Worm (Caenorhabditis elegans): Measurements from ENCODE around the gene nhr-108.
"Not testable (repeated sequence)": the region's sequence is repeated elsewhere in the genome, so short reads cannot be mapped to it uniquely, and the experiment has no call there.

The nhr-108 gene

DNA sequence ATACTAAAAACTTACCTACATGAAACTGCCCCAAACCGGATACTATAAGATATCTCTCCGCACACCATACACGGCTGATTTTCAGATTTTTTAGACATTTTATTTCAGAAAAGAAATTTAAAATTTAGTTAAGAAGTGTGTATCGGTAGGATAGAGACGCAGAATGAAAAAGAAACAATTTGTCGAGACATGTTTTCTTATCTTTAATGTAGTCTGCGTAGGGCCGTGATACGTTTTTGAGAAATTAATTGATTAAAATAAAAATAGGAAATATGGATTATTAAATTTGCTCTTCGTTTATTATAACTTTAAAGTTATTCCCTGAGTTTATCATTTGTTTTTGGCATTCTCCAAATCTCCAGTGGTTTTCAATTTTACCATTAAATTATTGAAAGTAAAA, at the start of gene nhr-108:
Gene nhr-108 (minus strand): TSS at position 166 of the 400 bp plus-strand sequence.
- no peak for TF ChIP-seq unc-62 (GFP tag; optimal IDR thresholded peaks at IDR 0.05)

DNA sequence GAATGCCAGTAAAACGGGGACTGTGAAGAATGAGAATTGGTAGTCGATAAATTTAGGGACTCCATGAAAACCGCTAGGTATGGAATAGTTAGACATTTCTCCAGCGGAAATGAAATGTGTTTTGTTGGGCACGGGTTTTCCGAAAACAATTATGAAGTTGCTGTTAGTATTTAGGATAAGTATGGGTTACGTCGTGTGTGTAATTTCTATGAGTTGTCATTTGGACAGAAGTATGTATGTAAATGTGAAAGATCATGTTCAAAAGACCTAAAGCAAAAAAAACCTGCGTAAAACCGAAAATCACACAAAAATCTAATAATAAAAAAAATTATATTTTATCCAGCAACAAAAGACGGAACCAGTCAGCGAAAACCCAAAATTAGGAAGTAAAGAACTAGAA, 48.2 kb upstream of the nhr-108 start, which contains the start of gene sru-23:
Gene sru-23 (minus strand): TSS at position 101 of the 400 bp plus-strand sequence.
- no peak for TF ChIP-seq unc-62 (GFP tag; optimal IDR thresholded peaks at IDR 0.05)

DNA sequence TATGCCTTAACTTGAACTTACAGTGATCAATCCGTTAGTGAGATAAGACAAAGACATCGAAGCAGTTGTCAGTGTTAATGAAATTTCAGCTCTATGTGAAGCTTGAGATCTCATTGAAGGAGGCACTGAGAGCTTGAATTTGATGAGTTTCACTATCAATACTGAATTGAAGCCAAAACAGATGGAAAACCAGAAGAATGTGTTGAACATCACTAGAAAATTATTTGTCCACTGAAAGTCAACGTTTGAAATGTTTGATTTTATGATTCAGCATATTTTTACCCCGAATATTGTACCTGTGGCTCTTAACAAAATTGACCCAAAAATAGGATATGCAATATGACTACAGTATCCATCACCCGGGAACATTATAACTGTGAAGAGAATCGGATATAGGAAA, 46.5 kb upstream of the nhr-108 start:
- no peak for TF ChIP-seq unc-62 (GFP tag; optimal IDR thresholded peaks at IDR 0.05)

DNA sequence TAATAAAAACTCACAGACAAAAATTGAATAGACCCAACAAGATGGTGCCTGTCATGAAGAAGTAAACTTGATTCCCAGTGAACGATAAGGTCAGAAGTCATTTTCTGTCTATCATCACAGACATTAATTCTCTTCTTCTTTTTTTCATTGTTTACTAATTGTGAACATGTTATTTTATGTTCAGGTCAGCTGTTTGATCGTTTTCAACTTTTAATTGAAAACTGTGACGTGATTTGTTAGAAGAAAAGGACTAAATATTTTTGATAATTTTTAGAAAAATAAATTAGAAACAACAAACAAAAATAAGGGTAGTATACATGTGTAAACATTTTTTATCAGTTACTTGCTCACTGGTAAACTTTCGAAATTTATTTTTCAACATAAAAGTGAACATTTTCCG, 45.4 kb upstream of the nhr-108 start, which contains the start of gene F36G9.7:
Gene F36G9.7 (minus strand): TSS at position 101 of the 400 bp plus-strand sequence.
- no peak for TF ChIP-seq unc-62 (GFP tag; optimal IDR thresholded peaks at IDR 0.05)

DNA sequence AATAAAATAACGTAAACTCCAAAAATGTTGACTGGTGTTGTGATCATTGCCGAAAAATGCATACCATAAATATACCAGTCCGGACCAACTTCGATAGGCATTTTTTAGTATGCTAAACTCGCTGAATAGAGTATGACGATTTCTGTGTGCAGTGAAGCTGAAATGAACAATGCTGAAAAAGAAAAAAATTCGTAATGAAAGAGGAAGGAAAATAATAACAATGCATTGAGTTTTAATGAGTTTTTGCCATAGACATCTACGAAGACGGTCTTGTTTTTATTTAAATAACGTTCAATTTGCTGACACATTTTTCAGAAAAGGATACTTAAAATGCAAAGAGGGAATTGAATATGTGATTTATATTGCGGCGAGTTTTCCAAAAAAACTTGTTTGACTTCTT, 43.3 kb upstream of the nhr-108 start, which contains the start of gene sri-1:
Gene sri-1 (minus strand): TSS at position 101 of the 400 bp plus-strand sequence.
- no peak for TF ChIP-seq unc-62 (GFP tag; optimal IDR thresholded peaks at IDR 0.05)

DNA sequence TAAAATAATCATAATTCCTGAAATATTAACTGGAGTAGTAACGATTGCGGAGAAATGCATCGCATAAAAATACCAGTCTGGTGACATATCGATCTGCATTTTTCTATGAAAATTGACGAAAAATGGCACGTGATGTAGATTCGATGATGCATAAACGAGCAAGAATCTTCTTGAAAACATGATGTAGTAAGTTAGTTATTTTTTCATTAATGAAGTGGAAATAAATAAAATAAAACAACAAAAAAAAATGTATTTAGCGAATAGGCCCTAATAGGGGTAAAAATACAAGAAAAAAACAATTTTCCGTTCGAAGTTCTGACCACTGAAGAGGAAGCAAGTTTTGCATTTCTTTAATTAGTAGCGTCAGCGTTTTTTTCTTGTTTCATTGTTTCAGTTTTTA, 40.8 kb upstream of the nhr-108 start, which contains the start of gene sri-2:
Gene sri-2 (minus strand): TSS at position 101 of the 400 bp plus-strand sequence.
- TF ChIP-seq unc-62 (GFP tag; optimal IDR thresholded peaks at IDR 0.05): no peak

DNA sequence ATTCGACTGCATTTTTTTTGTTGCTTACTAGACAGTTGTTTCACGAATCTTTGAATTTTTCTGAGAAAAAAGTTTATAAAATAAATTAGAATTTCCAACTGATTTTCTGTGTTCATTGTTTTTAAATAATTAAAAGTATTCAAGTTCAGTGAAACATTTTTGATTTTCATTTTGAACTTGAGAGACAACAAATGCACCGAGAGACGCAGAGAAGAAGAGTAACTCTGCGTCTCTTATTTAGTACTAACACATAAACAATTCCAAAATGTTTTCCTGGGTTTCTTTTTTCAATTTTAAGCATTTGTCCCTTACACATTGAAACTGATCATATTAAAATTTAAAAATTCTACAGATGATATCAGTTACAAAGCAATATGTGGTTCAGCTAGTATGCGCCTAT, 35.2 kb upstream of the nhr-108 start:
- no peak for TF ChIP-seq unc-62 (GFP tag; optimal IDR thresholded peaks at IDR 0.05)

DNA sequence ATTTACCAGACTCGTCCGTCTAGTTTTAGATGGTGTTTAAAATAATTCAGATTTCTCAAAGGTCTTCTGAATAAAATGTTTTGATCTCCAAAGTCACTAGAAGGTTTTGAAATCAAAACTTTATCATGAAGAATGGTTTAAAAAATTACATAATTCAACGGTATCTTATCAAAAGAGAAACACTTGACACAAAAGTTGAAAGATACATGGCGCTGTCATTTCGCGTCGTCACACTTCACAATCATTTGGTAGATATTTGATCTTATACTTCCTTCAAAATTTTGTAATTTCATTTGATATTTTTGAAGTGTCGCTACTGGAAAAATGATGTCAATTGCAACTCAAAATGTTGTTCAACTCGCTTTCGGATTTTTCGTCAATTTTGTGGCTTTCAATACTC, 32.8 kb upstream of the nhr-108 start, which contains the start of gene F36G9.3:
Gene F36G9.3 (plus strand): TSS at position 301 of the 400 bp plus-strand sequence.
- no peak for TF ChIP-seq unc-62 (GFP tag; optimal IDR thresholded peaks at IDR 0.05)

DNA sequence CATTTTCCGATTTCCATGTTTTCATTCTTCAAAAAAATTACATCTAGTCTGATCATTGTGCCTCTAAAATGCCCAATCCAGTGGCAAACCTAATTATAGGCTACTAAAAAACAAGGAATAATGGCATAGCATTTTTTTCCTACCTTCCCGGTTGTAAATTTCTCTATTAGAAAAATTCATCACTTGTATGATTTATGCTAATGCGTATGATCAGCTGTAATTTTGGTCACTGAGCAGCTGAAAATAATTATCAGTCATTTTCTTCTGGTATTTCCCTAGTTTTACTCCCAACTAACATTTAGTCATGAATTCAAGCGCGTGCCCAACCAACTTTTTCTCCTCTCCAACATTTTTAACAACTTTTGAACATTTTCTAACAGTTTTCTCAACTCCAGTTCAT, 31.2 kb upstream of the nhr-108 start, which contains the start of gene srh-186:
Gene srh-186 (plus strand): TSS at position 301 of the 400 bp plus-strand sequence.
- TF ChIP-seq unc-62 (GFP tag; optimal IDR thresholded peaks at IDR 0.05): no peak

DNA sequence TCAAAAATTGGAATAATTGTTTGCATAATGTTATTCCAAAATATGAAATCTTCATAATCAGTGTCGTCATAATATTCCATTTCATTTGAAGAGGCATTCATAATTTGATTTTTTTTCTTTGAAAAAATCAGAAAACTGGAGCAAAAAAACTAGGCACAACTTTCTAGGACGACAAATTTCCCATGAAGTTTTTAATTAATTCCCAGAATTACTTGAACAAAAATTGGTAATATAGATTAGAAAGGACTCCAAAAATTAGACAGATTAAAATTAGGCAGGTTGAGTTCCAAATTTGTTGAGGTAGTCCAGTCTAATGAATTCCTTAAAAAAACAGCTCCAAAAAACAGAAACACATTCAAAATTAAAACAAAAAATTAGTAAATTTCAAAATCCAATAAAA, 30.7 kb upstream of the nhr-108 start, which contains the start of gene srw-57:
Gene srw-57 (minus strand): TSS at position 101 of the 400 bp plus-strand sequence.
- no peak for TF ChIP-seq unc-62 (GFP tag; optimal IDR thresholded peaks at IDR 0.05)

DNA sequence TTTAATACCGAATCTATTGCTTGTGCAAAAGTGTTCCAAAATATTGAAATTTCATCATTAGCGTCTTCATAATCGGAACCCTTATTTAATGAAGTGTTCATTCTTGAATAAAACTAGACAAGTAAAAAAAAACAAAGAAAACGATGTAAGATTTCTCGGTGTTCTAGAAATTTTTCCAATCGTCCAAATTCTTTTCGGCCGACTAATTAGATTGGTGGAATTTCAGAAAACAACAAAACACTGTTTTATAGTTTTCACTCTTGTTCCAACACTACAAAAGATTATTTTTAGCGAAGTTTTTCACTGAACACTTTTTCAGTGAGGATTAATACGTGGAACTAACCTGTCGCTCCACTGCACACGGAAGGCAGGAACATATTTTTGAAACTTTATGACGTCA, 28.5 kb upstream of the nhr-108 start, which contains the start of gene srw-56:
Gene srw-56 (minus strand): TSS at position 101 of the 400 bp plus-strand sequence.
- no peak for TF ChIP-seq unc-62 (GFP tag; optimal IDR thresholded peaks at IDR 0.05)

DNA sequence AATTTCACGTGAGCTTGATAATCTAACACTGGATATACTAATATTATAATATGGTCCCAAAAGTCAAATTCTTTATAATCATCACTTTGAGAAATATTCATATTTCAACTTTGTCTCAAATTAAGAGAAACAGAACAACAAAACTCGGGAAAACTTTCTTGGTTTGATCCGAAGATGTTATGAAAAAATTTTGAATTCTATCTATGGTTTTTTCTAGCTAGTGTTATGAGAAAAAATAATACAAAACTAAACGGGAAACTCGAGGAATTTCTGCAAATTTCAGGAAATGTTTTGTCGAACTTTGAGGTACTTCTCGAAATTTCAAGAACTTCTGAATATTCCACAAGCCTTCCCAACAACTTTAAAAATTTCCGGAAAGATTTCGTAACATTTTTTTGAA, 26.6 kb upstream of the nhr-108 start, which contains the start of gene srw-59:
Gene srw-59 (minus strand): TSS at position 101 of the 400 bp plus-strand sequence.
- TF ChIP-seq unc-62 (GFP tag; optimal IDR thresholded peaks at IDR 0.05): no peak

DNA sequence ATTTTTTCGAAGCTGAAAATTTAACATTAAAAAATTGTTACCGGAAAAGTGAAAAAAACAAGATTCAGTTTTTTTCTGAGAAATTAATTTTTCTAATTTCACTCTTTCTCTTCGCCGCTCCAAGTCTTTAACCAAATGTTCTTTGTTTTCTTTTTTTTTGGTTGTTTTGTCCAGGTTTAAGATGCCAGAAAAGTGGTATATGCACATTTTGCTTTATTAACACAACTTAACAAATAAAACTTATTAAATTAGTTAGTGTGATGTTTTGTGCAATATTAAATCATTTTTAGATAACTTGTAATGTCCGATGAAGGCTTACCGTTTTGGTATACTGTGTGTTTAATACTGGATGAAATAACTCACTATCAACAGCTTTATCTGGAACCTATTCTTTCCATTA, 18.9 kb upstream of the nhr-108 start, which contains the start of gene srw-53:
Gene srw-53 (plus strand): TSS at position 301 of the 400 bp plus-strand sequence.
- TF ChIP-seq unc-62 (GFP tag; optimal IDR thresholded peaks at IDR 0.05): no peak

DNA sequence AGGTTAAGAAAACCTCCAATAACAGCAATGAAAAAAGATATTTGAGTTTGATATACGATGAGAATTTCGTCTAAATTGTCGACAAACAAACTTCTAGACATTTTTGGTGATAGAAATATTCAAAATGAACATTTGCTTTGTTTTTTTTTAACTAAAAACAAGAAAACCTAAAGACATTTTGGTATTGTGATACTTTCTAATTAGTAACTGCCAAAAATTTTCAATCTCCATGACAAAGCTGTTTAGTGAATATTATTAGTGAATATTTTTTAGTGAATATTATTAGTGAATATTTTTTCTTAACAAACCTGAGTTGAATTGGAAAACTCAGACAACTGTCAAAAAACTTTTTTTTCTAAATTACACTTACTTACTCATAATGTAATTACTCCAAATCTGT, 16.0 kb upstream of the nhr-108 start, which contains the start of gene srw-55:
Gene srw-55 (minus strand): TSS at position 101 of the 400 bp plus-strand sequence.
- TF ChIP-seq unc-62 (GFP tag; optimal IDR thresholded peaks at IDR 0.05): no peak

DNA sequence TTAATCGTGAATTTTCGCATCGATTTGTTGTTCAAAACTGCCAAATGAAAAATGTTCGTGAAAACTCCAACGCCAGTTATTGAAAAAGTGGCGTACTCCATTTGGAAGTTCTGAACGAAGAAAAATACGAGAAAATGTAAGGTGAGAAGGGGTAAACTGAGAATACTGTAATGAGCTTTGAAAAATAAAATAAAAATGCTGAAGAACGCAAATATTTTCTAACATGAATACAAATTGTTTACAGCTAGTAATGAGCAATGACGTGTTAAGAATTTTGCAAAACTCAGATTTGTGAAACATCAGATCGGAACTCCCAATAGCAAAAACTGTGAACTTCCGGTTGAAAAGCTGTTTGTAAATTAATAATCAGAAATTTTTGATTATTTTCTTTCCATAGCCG, 8.1 kb upstream of the nhr-108 start, which contains the start of gene srw-26:
Gene srw-26 (minus strand): TSS at position 101 of the 400 bp plus-strand sequence.
- no peak for TF ChIP-seq unc-62 (GFP tag; optimal IDR thresholded peaks at IDR 0.05)

DNA sequence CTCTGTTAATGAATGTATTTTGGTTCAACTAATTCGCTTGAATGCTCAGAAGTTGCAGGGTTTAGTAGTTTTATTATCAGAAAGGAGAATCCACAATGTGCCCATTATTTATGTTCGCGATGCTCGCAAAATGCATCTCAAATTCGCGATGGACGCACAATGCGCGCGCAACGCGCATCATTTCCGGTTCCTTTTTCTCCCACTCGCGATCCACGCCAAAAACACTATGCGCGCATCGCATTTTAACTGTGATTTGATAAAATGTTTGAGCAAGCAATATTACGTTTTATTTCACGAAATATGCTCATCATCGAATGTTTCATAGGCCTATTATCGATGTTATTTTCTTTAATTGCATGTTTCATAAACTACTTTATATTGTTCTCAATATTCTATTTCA, 5.6 kb upstream of the nhr-108 start, which contains the start of gene srbc-77:
Gene srbc-77 (plus strand): TSS at position 301 of the 400 bp plus-strand sequence.
- TF ChIP-seq unc-62 (GFP tag; optimal IDR thresholded peaks at IDR 0.05): not testable (repeated sequence)

DNA sequence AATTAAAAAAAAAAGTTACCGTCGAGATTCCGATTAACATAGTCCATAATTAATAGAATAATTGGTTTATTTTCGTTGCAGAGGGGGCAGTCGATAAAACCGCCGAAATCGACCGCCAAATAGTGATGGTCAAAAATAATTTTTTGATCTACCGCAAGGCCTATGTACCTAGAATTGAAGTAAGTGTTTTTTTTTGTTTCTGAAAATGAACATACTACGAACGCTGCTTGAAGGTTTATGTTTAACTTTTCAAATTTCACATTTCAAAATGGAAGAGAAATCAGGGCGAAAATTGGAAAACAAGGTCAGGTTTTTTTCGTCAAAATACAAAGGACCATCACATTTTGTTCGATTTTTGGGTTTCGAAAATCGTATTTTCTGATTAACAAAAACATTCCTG, 4.1 kb upstream of the nhr-108 start, which contains the start of gene pzf-1:
Gene pzf-1 (minus strand): TSS at position 101 of the 400 bp plus-strand sequence.
- no peak for TF ChIP-seq unc-62 (GFP tag; optimal IDR thresholded peaks at IDR 0.05)

Data from whole organism, dauer.